Worm (Caenorhabditis elegans): ENCODE results near the gene cthd-1.

cthd-1 gene

DNA sequence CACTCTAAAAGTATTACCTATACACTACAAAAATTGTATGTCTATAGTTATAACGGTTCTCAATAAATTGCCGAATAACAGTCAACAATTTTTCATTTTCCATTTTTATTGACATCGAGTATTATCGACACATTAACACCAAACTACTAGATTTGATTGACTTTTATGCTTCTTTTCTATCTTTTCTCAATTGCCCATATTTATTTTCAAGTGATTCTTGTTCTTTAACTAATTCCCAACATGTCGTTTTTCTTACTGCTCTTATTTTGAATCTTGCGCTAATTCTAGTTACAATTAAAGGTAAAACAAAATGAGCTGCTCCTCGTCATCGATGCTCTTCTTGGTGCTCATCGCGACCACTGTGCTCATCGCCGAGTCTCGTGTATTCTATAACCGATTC is at the start of gene cthd-1:
Gene cthd-1, plus strand, starts transcription at position 301 of the 400 bp plus-strand sequence.
- no peak for TF ChIP-seq drap-1 (GFP tag; optimal IDR thresholded peaks at IDR 0.05)
- TF ChIP-seq ham-2 (GFP tag; optimal IDR thresholded peaks at IDR 0.05) = no peak
- TF ChIP-seq sptf-1 (tag; optimal IDR thresholded peaks at IDR 0.05) = no peak
- TF ChIP-seq snpc-4 (tag; optimal IDR thresholded peaks at IDR 0.05) = no peak
- no peak for TF ChIP-seq cnd-1 (tag; optimal IDR thresholded peaks at IDR 0.05)
- TF ChIP-seq blmp-1 (tag; optimal IDR thresholded peaks at IDR 0.05) = no peak
- no peak for TF ChIP-seq mep-1 (tag; optimal IDR thresholded peaks at IDR 0.05)
- TF ChIP-seq unc-120 (tag; optimal IDR thresholded peaks at IDR 0.05; ENCODE audit: poor library complexity, severe bottlenecking) = no peak
- TF ChIP-seq elt-1 (tag; optimal IDR thresholded peaks at IDR 0.05; ENCODE audit: borderline replicate concordance, insufficient read depth) = no peak
- TF ChIP-seq ceh-83 (GFP tag; optimal IDR thresholded peaks at IDR 0.05) = no peak
- no peak for TF ChIP-seq nhr-76 (tag; optimal IDR thresholded peaks at IDR 0.05)
- no peak for TF ChIP-seq bed-3 (GFP tag; optimal IDR thresholded peaks at IDR 0.05)
- no peak for TF ChIP-seq ces-1 (GFP tag; optimal IDR thresholded peaks at IDR 0.05)
- TF ChIP-seq mab-5 (tag; optimal IDR thresholded peaks at IDR 0.05) = no peak
- TF ChIP-seq mls-2 (tag; optimal IDR thresholded peaks at IDR 0.05) = no peak
- TF ChIP-seq nhr-2 (tag; optimal IDR thresholded peaks at IDR 0.05) = no peak
- TF ChIP-seq lsy-2 (tag; optimal IDR thresholded peaks at IDR 0.05) = no peak

DNA sequence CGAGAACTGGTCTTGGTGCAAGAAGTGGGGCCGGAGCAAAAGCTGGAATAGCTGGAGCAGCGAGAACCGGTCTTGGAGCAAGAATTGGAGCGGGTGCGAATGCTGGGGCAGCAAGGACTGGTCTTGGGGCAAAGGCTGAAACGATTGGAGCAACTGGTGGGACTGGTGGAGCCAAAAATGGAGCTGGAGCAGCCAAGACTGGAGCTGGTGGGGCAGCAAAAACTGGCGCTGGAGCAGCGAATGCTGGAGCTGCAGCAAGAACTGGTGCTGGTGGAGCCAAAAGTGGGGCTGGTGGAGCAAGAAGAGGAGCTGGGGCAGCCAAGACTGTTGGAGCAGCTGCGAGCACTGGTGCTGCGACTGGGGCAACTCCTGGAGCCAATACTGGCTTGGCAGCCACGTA is 49.5 kb upstream of the cthd-1 start:
- TF ChIP-seq ceh-43 (GFP tag; optimal IDR thresholded peaks at IDR 0.05) = no peak
- no peak for TF ChIP-seq bed-3 (GFP tag; optimal IDR thresholded peaks at IDR 0.05)
- no peak for TF ChIP-seq zip-8 (tag; optimal IDR thresholded peaks at IDR 0.05)
- TF ChIP-seq blmp-1 (tag; optimal IDR thresholded peaks at IDR 0.05) = no peak

DNA sequence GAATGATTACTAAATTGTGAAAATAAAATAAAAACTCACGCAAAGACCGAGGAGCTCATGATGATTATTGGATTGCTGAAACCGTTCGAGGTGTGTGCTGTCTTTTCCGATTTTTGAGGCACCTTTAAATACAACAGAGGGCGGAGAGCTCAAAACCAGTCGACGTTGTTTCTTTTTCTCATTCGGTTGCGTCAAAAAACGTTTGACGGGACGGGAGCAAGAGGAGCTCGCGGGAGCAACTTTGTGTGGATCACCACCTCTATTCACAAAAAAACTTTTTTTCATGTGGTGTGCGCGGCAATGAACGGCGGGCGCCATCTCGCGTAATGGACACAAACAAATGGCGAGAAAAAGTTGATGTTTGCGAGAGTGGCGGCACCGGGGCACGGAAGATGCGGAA is 49.0 kb upstream of the cthd-1 start, which contains the start of gene idpc-3:
Gene idpc-3, minus strand, starts transcription at position 101 of the 400 bp plus-strand sequence.
- TF ChIP-seq mab-5 (tag; optimal IDR thresholded peaks at IDR 0.05) = no peak
- TF ChIP-seq drap-1 (GFP tag; optimal IDR thresholded peaks at IDR 0.05) = no peak
- no peak for TF ChIP-seq elt-3 (tag; optimal IDR thresholded peaks at IDR 0.05)
- no peak for TF ChIP-seq zip-8 (tag; optimal IDR thresholded peaks at IDR 0.05)
- TF ChIP-seq sptf-1 (tag; optimal IDR thresholded peaks at IDR 0.05) = no peak
- TF ChIP-seq M03D4.4 (tag; optimal IDR thresholded peaks at IDR 0.05) = no peak
- TF ChIP-seq ces-1 (GFP tag; optimal IDR thresholded peaks at IDR 0.05) = no peak
- TF ChIP-seq ztf-11 (tag; optimal IDR thresholded peaks at IDR 0.05) = no peak
- TF ChIP-seq ham-2 (GFP tag; optimal IDR thresholded peaks at IDR 0.05) = no peak
- no peak for TF ChIP-seq lin-13 (tag; optimal IDR thresholded peaks at IDR 0.05)
- no peak for TF ChIP-seq ceh-39 (tag; optimal IDR thresholded peaks at IDR 0.05)
- no peak for TF ChIP-seq unc-39 (tag; optimal IDR thresholded peaks at IDR 0.05)
- no peak for TF ChIP-seq lsy-2 (tag; optimal IDR thresholded peaks at IDR 0.05)
- TF ChIP-seq tbx-8 (GFP tag; optimal IDR thresholded peaks at IDR 0.05) = no peak
- no peak for TF ChIP-seq lin-32 (GFP tag; optimal IDR thresholded peaks at IDR 0.05)
- TF ChIP-seq elt-1 (tag; optimal IDR thresholded peaks at IDR 0.05; ENCODE audit: borderline replicate concordance, insufficient read depth) = no peak
- TF ChIP-seq bed-3 (GFP tag; optimal IDR thresholded peaks at IDR 0.05) = no peak
- TF ChIP-seq blmp-1 (tag; optimal IDR thresholded peaks at IDR 0.05) = no peak
- no peak for TF ChIP-seq nhr-28 (tag; optimal IDR thresholded peaks at IDR 0.05)
- TF ChIP-seq ceh-83 (GFP tag; optimal IDR thresholded peaks at IDR 0.05) = no peak

DNA sequence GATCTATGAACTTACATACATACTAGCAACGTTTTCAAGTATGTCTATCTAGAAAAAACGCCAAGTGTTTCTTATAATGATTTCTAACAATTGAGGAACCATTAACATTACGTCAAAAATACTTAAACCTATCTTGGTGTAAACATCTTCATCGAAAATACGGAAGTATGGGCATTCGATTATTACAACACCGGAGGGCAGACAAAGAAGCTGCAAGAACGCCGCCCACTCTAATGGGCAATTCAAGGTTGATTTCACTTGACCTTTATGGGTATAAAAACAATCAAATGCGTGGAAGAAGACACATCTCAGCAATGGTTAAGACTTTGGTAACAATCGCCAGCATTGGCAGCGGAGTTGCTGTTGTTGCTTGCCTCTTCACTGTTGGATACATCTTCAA is 48.4 kb upstream of the cthd-1 start, which contains the start of gene col-146:
Gene col-146, plus strand, starts transcription at position 301 of the 400 bp plus-strand sequence.
- no peak for TF ChIP-seq pha-4 (tag; optimal IDR thresholded peaks at IDR 0.05)
- no peak for TF ChIP-seq elt-1 (tag; optimal IDR thresholded peaks at IDR 0.05; ENCODE audit: borderline replicate concordance, insufficient read depth)
- TF ChIP-seq nhr-237 (tag; optimal IDR thresholded peaks at IDR 0.05) = no peak
- no peak for TF ChIP-seq cnd-1 (tag; optimal IDR thresholded peaks at IDR 0.05)
- TF ChIP-seq bed-3 (GFP tag; optimal IDR thresholded peaks at IDR 0.05) = no peak
- no peak for TF ChIP-seq mab-5 (tag; optimal IDR thresholded peaks at IDR 0.05)
- TF ChIP-seq zip-8 (tag; optimal IDR thresholded peaks at IDR 0.05) = no peak
- no peak for TF ChIP-seq ces-1 (GFP tag; optimal IDR thresholded peaks at IDR 0.05)
- TF ChIP-seq flh-1 (GFP tag; optimal IDR thresholded peaks at IDR 0.05) = no peak
- no peak for TF ChIP-seq elt-3 (tag; optimal IDR thresholded peaks at IDR 0.05)
- TF ChIP-seq nhr-12 (tag; optimal IDR thresholded peaks at IDR 0.05) = no peak
- TF ChIP-seq ceh-39 (tag; optimal IDR thresholded peaks at IDR 0.05) = no peak
- no peak for TF ChIP-seq ztf-11 (tag; optimal IDR thresholded peaks at IDR 0.05)
- TF ChIP-seq ham-2 (GFP tag; optimal IDR thresholded peaks at IDR 0.05) = no peak
- no peak for TF ChIP-seq lin-13 (tag; optimal IDR thresholded peaks at IDR 0.05)
- no peak for TF ChIP-seq tbx-8 (GFP tag; optimal IDR thresholded peaks at IDR 0.05)
- no peak for TF ChIP-seq mls-2 (tag; optimal IDR thresholded peaks at IDR 0.05)

All from whole organism, mixed stage, embryonic.